Fruit fly (Drosophila melanogaster) whole organism, embryonic: ENCODE results near the gene Unr.

Experiments used
- Abd-B ChIP-seq: fragments of 200-800 bp; sonication (Bioruptor generic); optimal IDR thresholded peaks from 2 replicates; lab custom pipeline; 2018; ENCODE audit warnings: missing biosample characterization, mild to moderate bottlenecking, missing genetic modification characterization, moderate library complexity
- C15 ChIP-seq: fragments of 200-800 bp; sonication (Bioruptor generic); IDR thresholded peaks from 3 replicates; pipeline ENCODE4 v1.3.6; 2022; ENCODE audit warnings: missing biosample characterization, missing genetic modification characterization
- CG10431 ChIP-seq: fragments of 200-800 bp; sonication (Bioruptor generic); optimal IDR thresholded peaks from 3 replicates; lab custom pipeline; 2018; ENCODE audit warnings: missing biosample characterization, mild to moderate bottlenecking, missing genetic modification characterization
- CG10462 ChIP-seq: fragments of 200-800 bp; sonication (Bioruptor generic); optimal IDR thresholded peaks from 2 replicates; lab custom pipeline; 2016; ENCODE audit warnings: missing biosample characterization, missing genetic modification characterization
- CG11085 ChIP-seq: fragments of 200-800 bp; sonication (Bioruptor generic); IDR thresholded peaks from 2 replicates; pipeline ENCODE4 v1.3.6; 2022; ENCODE audit warnings: missing biosample characterization, missing genetic modification characterization
- CG11247 ChIP-seq: fragments of 200-800 bp; sonication (Bioruptor generic); IDR thresholded peaks from 2 replicates; pipeline ENCODE4 v1.3.6; 2022; ENCODE audit warnings: missing biosample characterization, missing genetic modification characterization
- CG12071 ChIP-seq: fragments of 200-800 bp; sonication (Bioruptor generic); optimal IDR thresholded peaks from 3 replicates; lab custom pipeline; 2018; ENCODE audit warnings: missing biosample characterization, mild to moderate bottlenecking, missing genetic modification characterization
- CG12155 ChIP-seq: fragments of 200-800 bp; sonication (Bioruptor generic); optimal IDR thresholded peaks from 3 replicates; lab custom pipeline; 2016; ENCODE audit warnings: missing biosample characterization, missing genetic modification characterization
- CG12219 ChIP-seq: fragments of 200-800 bp; sonication (Bioruptor generic); optimal IDR thresholded peaks from 3 replicates; lab custom pipeline; 2018; ENCODE audit warnings: missing biosample characterization, mild to moderate bottlenecking, missing genetic modification characterization
- CG13123 ChIP-seq: fragments of 200-800 bp; sonication (Bioruptor generic); optimal IDR thresholded peaks from 2 replicates; lab custom pipeline; 2016; ENCODE audit warnings: missing biosample characterization, missing genetic modification characterization
- CG13287 ChIP-seq: fragments of 200-800 bp; sonication (Bioruptor generic); IDR thresholded peaks from 2 replicates; pipeline ENCODE4 v1.3.6; 2022; ENCODE audit warnings: missing biosample characterization, missing genetic modification characterization; ENCODE audit not compliant: partially characterized antibody
- CG14667 ChIP-seq: fragments of 200-800 bp; sonication (Bioruptor generic); IDR thresholded peaks from 2 replicates; pipeline ENCODE4 v1.3.6; 2022; ENCODE audit warnings: missing biosample characterization, missing genetic modification characterization
- CG14860 ChIP-seq: fragments of 200-800 bp; sonication (Bioruptor generic); IDR thresholded peaks from 3 replicates; pipeline ENCODE4 v1.3.6; 2022; ENCODE audit warnings: missing biosample characterization, missing genetic modification characterization; ENCODE audit not compliant: partially characterized antibody
- CG14965 ChIP-seq: fragments of 200-800 bp; sonication (Bioruptor generic); optimal IDR thresholded peaks from 2 replicates; lab custom pipeline; 2016; ENCODE audit warnings: missing biosample characterization, missing genetic modification characterization, borderline replicate concordance
- CG2199 ChIP-seq: fragments of 200-800 bp; sonication (Bioruptor generic); IDR thresholded peaks from 3 replicates; pipeline ENCODE4 v1.3.6; 2022; ENCODE audit warnings: missing biosample characterization, missing genetic modification characterization
- CG3065 ChIP-seq: fragments of 200-800 bp; sonication (Bioruptor generic); optimal IDR thresholded peaks from 2 replicates; lab custom pipeline; 2016; ENCODE audit warnings: missing biosample characterization, missing genetic modification characterization
- CG34376 ChIP-seq: fragments of 200-800 bp; sonication (Bioruptor generic); optimal IDR thresholded peaks from 2 replicates; lab custom pipeline; 2018; ENCODE audit warnings: missing biosample characterization, mild to moderate bottlenecking, missing genetic modification characterization
- CG34422 ChIP-seq: fragments of 200-800 bp; sonication (Bioruptor generic); IDR thresholded peaks from 3 replicates; pipeline ENCODE4 v1.3.6; 2022; ENCODE audit warnings: missing biosample characterization, missing genetic modification characterization
- CG6175 ChIP-seq: fragments of 200-800 bp; sonication (Bioruptor generic); IDR thresholded peaks from 3 replicates; pipeline ENCODE4 v1.3.6; 2022; ENCODE audit warnings: missing biosample characterization, missing genetic modification characterization
- CG8924 ChIP-seq: fragments of 200-800 bp; optimal IDR thresholded peaks from 3 replicates; lab custom pipeline; 2019; ENCODE audit warnings: missing biosample characterization, mild to moderate bottlenecking, missing genetic modification characterization, moderate library complexity
- Doc2 ChIP-seq: fragments of 200-800 bp; sonication (Bioruptor generic); IDR thresholded peaks from 2 replicates; pipeline ENCODE4 v1.3.6; 2022; ENCODE audit warnings: missing biosample characterization, missing genetic modification characterization
- Dref ChIP-seq: fragments of 200-800 bp; sonication (Bioruptor generic); IDR thresholded peaks from 2 replicates; pipeline ENCODE4 v1.3.6; 2022; ENCODE audit warnings: missing biosample characterization, missing genetic modification characterization
- E2f2 ChIP-seq: fragments of 200-800 bp; sonication (Bioruptor generic); IDR thresholded peaks from 2 replicates; pipeline ENCODE4 v1.3.6; 2022; ENCODE audit warnings: missing biosample characterization, missing genetic modification characterization
- Fer2 ChIP-seq: fragments of 200-800 bp; sonication (Bioruptor generic); optimal IDR thresholded peaks from 2 replicates; lab custom pipeline; 2018; ENCODE audit warnings: missing biosample characterization, mild to moderate bottlenecking, missing genetic modification characterization, moderate library complexity
- H15 ChIP-seq: fragments of 200-800 bp; sonication (Bioruptor generic); IDR thresholded peaks from 3 replicates; pipeline ENCODE4 v1.3.6; 2022; ENCODE audit warnings: missing biosample characterization, missing genetic modification characterization
- HLH3B ChIP-seq: fragments of 200-800 bp; sonication (Bioruptor generic); IDR thresholded peaks from 2 replicates; pipeline ENCODE4 v1.3.6; 2022; ENCODE audit warnings: missing biosample characterization, missing genetic modification characterization
- Hr78 ChIP-seq, 2 experiments: fragments of 200-800 bp in 1 of 2; fragments of >200 bp in 1 of 2; sonication (Bioruptor generic) in 1 of 2; optimal IDR thresholded peaks; 2 replicates each; lab custom pipeline; 2017 to 2019; ENCODE audit warnings: missing biosample characterization in 2 of 2, missing genetic modification characterization in 2 of 2, mild to moderate bottlenecking in 1 of 2, moderate library complexity in 1 of 2
- Rfx ChIP-seq: fragments of 200-800 bp; sonication (Bioruptor generic); IDR thresholded peaks from 2 replicates; pipeline ENCODE4 v1.3.6; 2022; ENCODE audit warnings: missing biosample characterization, missing genetic modification characterization
- ato ChIP-seq: fragments of 200-800 bp; sonication (Bioruptor generic); IDR thresholded peaks from 2 replicates; pipeline ENCODE4 v1.3.6; 2022; ENCODE audit warnings: missing biosample characterization, missing genetic modification characterization; ENCODE audit not compliant: partially characterized antibody
- btn ChIP-seq: fragments of 200-800 bp; sonication (Bioruptor generic); optimal IDR thresholded peaks from 2 replicates; lab custom pipeline; 2016; ENCODE audit warnings: missing biosample characterization, missing genetic modification characterization
- cad ChIP-seq: fragments of >200 bp; optimal IDR thresholded peaks from 2 replicates; lab custom pipeline; 2017; ENCODE audit warnings: missing biosample characterization, missing genetic modification characterization
- crc ChIP-seq: fragments of 200-800 bp; sonication (Bioruptor generic); optimal IDR thresholded peaks from 2 replicates; lab custom pipeline; 2016; ENCODE audit warnings: missing biosample characterization, missing genetic modification characterization
- dm ChIP-seq: fragments of 200-800 bp; sonication (Bioruptor generic); optimal IDR thresholded peaks from 3 replicates; lab custom pipeline; 2016; ENCODE audit warnings: missing biosample characterization, missing genetic modification characterization
- dmrt11E ChIP-seq: fragments of 200-800 bp; sonication (Bioruptor generic); optimal IDR thresholded peaks from 3 replicates; lab custom pipeline; 2018; ENCODE audit warnings: missing biosample characterization, mild to moderate bottlenecking, missing genetic modification characterization, moderate library complexity
- ems ChIP-seq: fragments of 200-800 bp; sonication (Bioruptor generic); optimal IDR thresholded peaks from 3 replicates; lab custom pipeline; 2016; ENCODE audit warnings: missing biosample characterization, missing genetic modification characterization
- exex ChIP-seq: fragments of 200-800 bp; sonication (Bioruptor generic); optimal IDR thresholded peaks from 4 replicates; lab custom pipeline; 2018; ENCODE audit warnings: missing biosample characterization, mild to moderate bottlenecking, missing genetic modification characterization, moderate library complexity
- fd96Cb ChIP-seq: fragments of 200-800 bp; sonication (Bioruptor generic); optimal IDR thresholded peaks from 2 replicates; lab custom pipeline; 2018; ENCODE audit warnings: missing biosample characterization, mild to moderate bottlenecking, missing genetic modification characterization, moderate library complexity
- gcm2 ChIP-seq: fragments of 200-800 bp; sonication (Bioruptor generic); optimal IDR thresholded peaks from 2 replicates; lab custom pipeline; 2016; ENCODE audit warnings: missing biosample characterization, missing genetic modification characterization
- lab ChIP-seq: fragments of 200-800 bp; sonication (Bioruptor generic); optimal IDR thresholded peaks from 3 replicates; lab custom pipeline; 2017; ENCODE audit warnings: missing biosample characterization, missing genetic modification characterization, mild to moderate bottlenecking, moderate library complexity, missing genetic modification reagents
- lola ChIP-seq, 3 experiments: fragments of >200 bp in 2 of 3; fragments of 200-800 bp in 1 of 3; sonication (Bioruptor generic) in 1 of 3; optimal IDR thresholded peaks; 2 replicates each; lab custom pipeline; 2017 to 2019; ENCODE audit warnings: missing biosample characterization in 3 of 3, missing genetic modification characterization in 3 of 3, mild to moderate bottlenecking in 1 of 3, moderate library complexity in 1 of 3
- nerfin-2 ChIP-seq: fragments of 200-800 bp; sonication (Bioruptor generic); IDR thresholded peaks from 2 replicates; pipeline ENCODE4 v1.3.6; 2022; ENCODE audit warnings: missing biosample characterization, missing genetic modification characterization; ENCODE audit not compliant: partially characterized antibody
- ranshi ChIP-seq: fragments of 200-800 bp; sonication (Bioruptor generic); IDR thresholded peaks from 2 replicates; pipeline ENCODE4 v1.3.6; 2022; ENCODE audit warnings: missing biosample characterization, missing genetic modification characterization
- rib ChIP-seq: fragments of 200-800 bp; sonication (Bioruptor generic); IDR thresholded peaks from 2 replicates; pipeline ENCODE4 v1.3.6; 2022; ENCODE audit warnings: missing biosample characterization, missing genetic modification characterization
- sens-2 ChIP-seq: fragments of 200-800 bp; sonication (Bioruptor generic); IDR thresholded peaks from 2 replicates; pipeline ENCODE4 v1.3.6; 2022; ENCODE audit warnings: missing biosample characterization, missing genetic modification characterization
- slou ChIP-seq: fragments of 200-800 bp; sonication (Bioruptor generic); optimal IDR thresholded peaks from 3 replicates; lab custom pipeline; 2016; ENCODE audit warnings: missing biosample characterization, missing genetic modification characterization
- sr ChIP-seq: fragments of 200-800 bp; sonication (Bioruptor generic); IDR thresholded peaks from 3 replicates; pipeline ENCODE4 v1.3.6; 2022; ENCODE audit warnings: missing biosample characterization, missing genetic modification characterization
- tna ChIP-seq: fragments of 200-800 bp; sonication (Bioruptor generic); IDR thresholded peaks from 2 replicates; pipeline ENCODE4 v1.3.6; 2022; ENCODE audit warnings: missing biosample characterization, missing genetic modification characterization; ENCODE audit not compliant: partially characterized antibody
- toy ChIP-seq: fragments of 200-800 bp; sonication (Bioruptor generic); IDR thresholded peaks from 2 replicates; pipeline ENCODE4 v1.3.6; 2022; ENCODE audit warnings: missing biosample characterization, missing genetic modification characterization
- twi ChIP-seq: fragments of 200-800 bp; optimal IDR thresholded peaks from 2 replicates; lab custom pipeline; 2019; ENCODE audit warnings: missing biosample characterization, mild to moderate bottlenecking, missing genetic modification characterization, moderate library complexity
- vnd ChIP-seq: fragments of 200-800 bp; sonication (Bioruptor generic); IDR thresholded peaks from 3 replicates; pipeline ENCODE4 v1.3.6; 2022; ENCODE audit warnings: missing biosample characterization, missing genetic modification characterization; ENCODE audit not compliant: partially characterized antibody
- vvl ChIP-seq: fragments of 200-800 bp; sonication (Bioruptor generic); IDR thresholded peaks from 2 replicates; pipeline ENCODE4 v1.3.6; 2022; ENCODE audit warnings: missing biosample characterization, missing genetic modification characterization

Gene Unr

dm6 chr3L:8394944-8395343, 47.2 kb downstream of the Unr start (continued):
- TF ChIP-seq tna = peak; percentile 76
- no peak for TF ChIP-seq CG14965 (GFP tag; lab: Kevin White, UChicago)
- TF ChIP-seq vvl (GFP tag; lab: Robert Waterston, UW) = 0 out of 2 replicates have a peak, but pooled peaks have one; percentile 12
- no peak for TF ChIP-seq lola (GFP tag; optimal IDR thresholded peaks at IDR 0.05; lab: Kevin White, UChicago)
- TF ChIP-seq rib (GFP tag; lab: Robert Waterston, UW) = peak; percentile 41; the same call in 1 of the 2 replicates
- TF ChIP-seq CG6175 (GFP tag; lab: Robert Waterston, UW) = no peak
- peak; percentile 55; the same call in 2 of the 3 replicates for TF ChIP-seq CG14860 (GFP tag; lab: Robert Waterston, UW)
- TF ChIP-seq CG12071 (GFP tag; lab: Kevin White, UChicago) = no peak
- no peak for TF ChIP-seq CG14667 (GFP tag; lab: Robert Waterston, UW)
- no peak for TF ChIP-seq Dref (GFP tag; lab: Robert Waterston, UW)
- no peak for TF ChIP-seq ranshi (GFP tag; lab: Robert Waterston, UW)
- no peak for TF ChIP-seq CG11085
- TF ChIP-seq Fer2 (tag; lab: Kevin White, UChicago) = no peak
- TF ChIP-seq ato (GFP tag; lab: Robert Waterston, UW) = 0 out of 2 replicates have a peak, but pooled peaks have one; percentile 25
- TF ChIP-seq fd96Cb = no peak
- TF ChIP-seq CG10462 (GFP tag; lab: Kevin White, UChicago) = no peak
- peak; percentile 89 for TF ChIP-seq CG2199
- no peak for TF ChIP-seq exex (tag; lab: Kevin White, UChicago)
- no peak for TF ChIP-seq sr
- TF ChIP-seq btn = no peak
- TF ChIP-seq H15 (GFP tag; lab: Robert Waterston, UW) = no peak
- no peak for TF ChIP-seq CG34376 (GFP tag; lab: Kevin White, UChicago)
- no peak for TF ChIP-seq CG12155 (GFP tag; lab: Kevin White, UChicago)
- TF ChIP-seq CG3065 (GFP tag; lab: Kevin White, UChicago) = no peak
- TF ChIP-seq CG8924 (tag; lab: Kevin White, UChicago) = no peak
- TF ChIP-seq CG10431 (GFP tag; lab: Kevin White, UChicago) = no peak
- 0 out of 3 replicates have a peak, but pooled peaks have one; percentile 7 for TF ChIP-seq CG34422 (GFP tag; lab: Robert Waterston, UW)
- no peak for TF ChIP-seq Doc2 (GFP tag; lab: Robert Waterston, UW)
- TF ChIP-seq sens-2 (GFP tag; lab: Robert Waterston, UW) = no peak
- TF ChIP-seq crc = no peak
- peak; percentile 35; the same call in 1 of the 2 replicates for TF ChIP-seq Rfx
- peak; percentile 81 for TF ChIP-seq E2f2 (GFP tag; lab: Robert Waterston, UW)
- TF ChIP-seq gcm2 (GFP tag; lab: Kevin White, UChicago) = no peak
- no peak for TF ChIP-seq CG13123 (GFP tag; lab: Kevin White, UChicago)
- TF ChIP-seq dmrt11E (tag; lab: Kevin White, UChicago) = no peak
- no peak for TF ChIP-seq CG11247
- TF ChIP-seq slou (GFP tag; lab: Kevin White, UChicago) = no peak
- peak; percentile 22; the same call in 1 of the 3 replicates for TF ChIP-seq vnd (GFP tag; lab: Robert Waterston, UW)
- TF ChIP-seq toy (GFP tag; lab: Robert Waterston, UW) = no peak
- TF ChIP-seq HLH3B (GFP tag; lab: Robert Waterston, UW) = no peak
- TF ChIP-seq lab (GFP tag; lab: Kevin White, UChicago) = no peak
- no peak for TF ChIP-seq CG12219 (GFP tag; lab: Kevin White, UChicago)
- TF ChIP-seq CG13287 (GFP tag; lab: Robert Waterston, UW) = peak; percentile 24; the same call in 1 of the 2 replicates
- TF ChIP-seq Hr78 (GFP tag; optimal IDR thresholded peaks at IDR 0.05; lab: Kevin White, UChicago) = no peak
- no peak for TF ChIP-seq Abd-B
- TF ChIP-seq twi (tag; lab: Kevin White, UChicago) = no peak
- no peak for TF ChIP-seq dm
- TF ChIP-seq C15 = no peak
- TF ChIP-seq nerfin-2 (GFP tag; lab: Robert Waterston, UW) = peak; percentile 47; the same call in 1 of the 2 replicates
- no peak for TF ChIP-seq ems
- TF ChIP-seq cad (GFP tag; lab: Kevin White, UChicago) = peak; percentile 92
